Worm (Caenorhabditis elegans): ENCODE measurements around the gene elt-7.

DNA sequence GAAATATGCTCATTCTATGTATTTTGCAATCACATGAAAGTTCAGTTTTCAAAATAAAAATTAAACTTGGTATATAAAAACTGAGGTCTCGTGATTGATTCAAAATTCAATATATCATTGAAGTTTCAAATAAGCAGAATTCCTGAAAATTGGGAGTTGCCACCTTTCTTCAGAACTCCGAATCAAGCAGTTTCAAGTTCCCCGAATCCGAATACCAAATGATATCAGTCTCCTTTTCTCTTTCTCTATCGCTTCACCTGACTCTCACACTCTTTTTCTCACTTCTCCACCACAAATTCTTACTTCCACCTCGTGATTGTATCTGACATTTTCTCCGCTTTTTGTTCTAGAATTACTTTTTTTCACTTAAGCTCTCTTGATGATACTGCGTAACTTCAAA, 23.8 kb downstream of the elt-7 start, which contains the start of gene R02F11.2:
- TF ChIP-seq ceh-100 (GFP tag; IDR thresholded peaks at IDR 0.05): no peak
- TF ChIP-seq unc-62 (GFP tag; optimal IDR thresholded peaks at IDR 0.05): no peak
- no peak for TF ChIP-seq snpc-4 (GFP tag; optimal IDR thresholded peaks at IDR 0.05)
- TF ChIP-seq snpc-4 (tag; optimal IDR thresholded peaks at IDR 0.05): no peak
- TF ChIP-seq rpc-1 (optimal IDR thresholded peaks at IDR 0.05): no peak
- no peak for TF ChIP-seq rpc-1 (tag; optimal IDR thresholded peaks at IDR 0.05)
- no peak for TF ChIP-seq bed-1 (GFP tag; IDR thresholded peaks at IDR 0.05)
- TF ChIP-seq ekl-4 (GFP tag; IDR thresholded peaks at IDR 0.05): no peak
- no peak for TF ChIP-seq egl-44 (GFP tag; IDR thresholded peaks at IDR 0.05)
- no peak for TF ChIP-seq nhr-90 (tag; optimal IDR thresholded peaks at IDR 0.05)
- no peak for TF ChIP-seq lag-1 (GFP tag; IDR thresholded peaks at IDR 0.05)
- TF ChIP-seq ceh-58 (GFP tag; IDR thresholded peaks at IDR 0.05): no peak
- TF ChIP-seq ets-4 (GFP tag; optimal IDR thresholded peaks at IDR 0.05): no peak
